Worm (Caenorhabditis elegans): ENCODE data around the gene ZK867.2.

The ZK867.2 gene

ce11 chrX:7181627-7182026 is 24.9 kb upstream of the ZK867.2 start (continued):
- TF ChIP-seq C17E4.6 (GFP tag; IDR thresholded peaks at IDR 0.05) (peak; percentile 69; the same call in 1 of the 2 replicates), efl-1 (GFP tag; optimal IDR thresholded peaks at IDR 0.05) (no peak), ceh-58 (GFP tag; IDR thresholded peaks at IDR 0.05) (no peak), snpc-3.4 (tag; optimal IDR thresholded peaks at IDR 0.05) (no peak), F22D6.2 (tag; optimal IDR thresholded peaks at IDR 0.05) (peak; percentile 83), sptf-2 (GFP tag; optimal IDR thresholded peaks at IDR 0.05) (no peak), F55B11.4 (tag; optimal IDR thresholded peaks at IDR 0.05; ENCODE audit: borderline replicate concordance, insufficient read depth) (no peak), mes-4 (tag; optimal IDR thresholded peaks at IDR 0.05) (no peak), him-1 (tag; optimal IDR thresholded peaks at IDR 0.05) (no peak), cebp-2 (GFP tag; IDR thresholded peaks at IDR 0.05) (0 out of 2 replicates have a peak, but pooled peaks have one; percentile 10), mel-28 (tag; optimal IDR thresholded peaks at IDR 0.05; ENCODE audit: borderline replicate concordance) (no peak), aptf-3 (GFP tag; IDR thresholded peaks at IDR 0.05) (no peak), madf-6 (GFP tag; IDR thresholded peaks at IDR 0.05) (no peak), nhr-90 (tag; optimal IDR thresholded peaks at IDR 0.05) (no peak), ztf-6 (GFP tag; IDR thresholded peaks at IDR 0.05) (peak; percentile 61; the same call in 1 of the 2 replicates), hrde-1 (tag; optimal IDR thresholded peaks at IDR 0.05; ENCODE audit: borderline replicate concordance) (no peak), B0336.3 (GFP tag; IDR thresholded peaks at IDR 0.05) (no peak), somi-1 (GFP tag; optimal IDR thresholded peaks at IDR 0.05) (peak; percentile 88), hlh-26 (GFP tag; conservative IDR thresholded peaks at IDR 0.05) (no peak), ets-4 (GFP tag; optimal IDR thresholded peaks at IDR 0.05) (peak; percentile 69), nfyb-1 (GFP tag; IDR thresholded peaks at IDR 0.05) (no peak), dpl-1 (GFP tag; optimal IDR thresholded peaks at IDR 0.05) (no peak), Y56A3A.18 (GFP tag; IDR thresholded peaks at IDR 0.05) (peak; percentile 97), ceh-100 (GFP tag; IDR thresholded peaks at IDR 0.05) (peak; percentile 54; the same call in 1 of the 2 replicates), F52B5.7 (tag; optimal IDR thresholded peaks at IDR 0.05) (no peak), pbrm-1 (GFP tag; IDR thresholded peaks at IDR 0.05) (peak; percentile 89), tbp1 (GFP tag; optimal IDR thresholded peaks at IDR 0.05) (no peak), nhr-27 (tag; optimal IDR thresholded peaks at IDR 0.05) (peak; percentile 27), sdz-38 (tag; optimal IDR thresholded peaks at IDR 0.05) (no peak), lin-54 (GFP tag; optimal IDR thresholded peaks at IDR 0.05) (no peak), mxl-1 (tag; optimal IDR thresholded peaks at IDR 0.05) (no peak), bed-2 (GFP tag; IDR thresholded peaks at IDR 0.05) (no peak), fkh-3 (tag; optimal IDR thresholded peaks at IDR 0.05) (no peak), tlf-1 (GFP tag; optimal IDR thresholded peaks at IDR 0.05) (peak; percentile 96), let-607 (tag; optimal IDR thresholded peaks at IDR 0.05) (peak in 1 of 2 experiments; percentile 88), bed-1 (GFP tag; IDR thresholded peaks at IDR 0.05) (no peak), attf-3 (GFP tag; conservative IDR thresholded peaks at IDR 0.05) (no peak), egl-44 (GFP tag; IDR thresholded peaks at IDR 0.05) (peak; percentile 74), aptf-2 (GFP tag; conservative IDR thresholded peaks at IDR 0.05) (no peak), nhr-120 (GFP tag; IDR thresholded peaks at IDR 0.05) (no peak), sea-2 (GFP tag; IDR thresholded peaks at IDR 0.05) (no peak), ceh-91 (GFP tag; IDR thresholded peaks at IDR 0.05) (no peak), let-526 (GFP tag; IDR thresholded peaks at IDR 0.05) (no peak; the same call in 1 of the 2 replicates), athp-1 (tag; optimal IDR thresholded peaks at IDR 0.05) (no peak), rpc-1 (optimal IDR thresholded peaks at IDR 0.05) (no peak), rpc-1 (tag; optimal IDR thresholded peaks at IDR 0.05) (no peak), lin-26 (GFP tag; IDR thresholded peaks at IDR 0.05) (peak; percentile 65; the same call in 1 of the 2 replicates), T26A5.8 (tag; optimal IDR thresholded peaks at IDR 0.05) (no peak), nhr-179 (tag; optimal IDR thresholded peaks at IDR 0.05) (peak; percentile 16)
